Worm (Caenorhabditis elegans) whole organism, young adult: Measurements from ENCODE around the gene K12H6.12.

Source experiments
- B0336.3 ChIP-seq: fragments of 200-800 bp; sonication (Bioruptor generic); IDR thresholded peaks from 2 replicates; pipeline ENCODE4 v1.3.6; 2022; ENCODE audit warnings: missing genetic modification characterization, missing compliant biosample characterization
- dox-1 ChIP-seq: fragments of 200-800 bp; sonication (Bioruptor generic); IDR thresholded peaks from 2 replicates; pipeline ENCODE4 v1.3.6; 2022; ENCODE audit warnings: missing genetic modification reagents, missing genetic modification characterization, missing compliant biosample characterization
- hmg-20 ChIP-seq: fragments of 200-800 bp; sonication (Bioruptor generic); IDR thresholded peaks from 2 replicates; pipeline ENCODE4 v1.3.6; 2022; ENCODE audit warnings: missing genetic modification reagents, missing genetic modification characterization, missing compliant biosample characterization
- lin-40 ChIP-seq: sonication (generic microtip); optimal IDR thresholded peaks from 2 replicates; lab custom pipeline; 2016; ENCODE audit warnings: missing genetic modification characterization, mild to moderate bottlenecking, missing compliant biosample characterization, missing genotype, missing genetic modification reagents
- nfya-1 ChIP-seq: sonication (generic microtip); optimal IDR thresholded peaks from 2 replicates; lab custom pipeline; 2017; ENCODE audit warnings: antibody characterized with exemption, missing compliant biosample characterization, missing genetic modification characterization, borderline replicate concordance; ENCODE audit not compliant: insufficient read depth
- nhr-90 ChIP-seq: sonication (generic microtip); optimal IDR thresholded peaks from 2 replicates; lab custom pipeline; 2016; ENCODE audit warnings: missing genotype, mild to moderate bottlenecking, missing genetic modification characterization, missing compliant biosample characterization
- pha-4 ChIP-seq: fragments of 150-350 bp; sonication (generic microtip); optimal IDR thresholded peaks from 2 replicates; lab custom pipeline; 2014; ENCODE audit warnings: missing biosample characterization, missing genetic modification reagents, missing genetic modification characterization
- snpc-1.3 ChIP-seq: sonication (generic microtip); optimal IDR thresholded peaks from 2 replicates; lab custom pipeline; 2017; ENCODE audit warnings: missing genetic modification characterization, mild to moderate bottlenecking, missing compliant biosample characterization, antibody characterized with exemption, moderate library complexity, missing genotype, missing genetic modification reagents; ENCODE audit not compliant: insufficient read depth

DNA sequence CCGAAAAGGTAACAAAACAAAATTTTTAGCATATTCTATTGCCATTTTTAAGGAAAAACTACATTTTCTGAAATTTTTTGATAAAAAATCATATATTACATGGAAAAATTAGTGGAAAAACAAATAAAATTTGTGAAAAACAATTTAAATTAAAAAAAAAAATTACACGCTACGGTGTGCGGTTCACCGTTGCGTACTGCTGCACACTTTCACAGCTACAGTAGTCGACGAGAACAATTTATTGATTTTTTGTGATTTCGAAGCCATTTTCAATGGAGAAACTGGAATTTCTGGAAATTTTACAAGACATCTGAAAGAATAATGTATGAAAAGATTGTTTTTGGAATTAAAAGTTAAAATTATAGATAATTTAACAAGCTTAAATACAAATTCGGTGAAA lies 7.1 kb downstream of the K12H6.12 start:
- TF ChIP-seq pha-4 (tag; lab: Kevin White, UChicago) (no peak), nhr-90 (no peak), B0336.3 (GFP tag; lab: Robert Waterston, UW) (no peak), hmg-20 (GFP tag; lab: Robert Waterston, UW) (no peak), snpc-1.3 (tag; lab: Kevin White, UChicago) (peak; percentile 28), lin-40 (tag; lab: Kevin White, UChicago) (no peak), dox-1 (GFP tag; lab: Robert Waterston, UW) (no peak), nfya-1 (tag; lab: Kevin White, UChicago) (no peak)
